Fruit fly (Drosophila melanogaster): Measurements from ENCODE around the gene CG34447.

Gene CG34447

dm6 chr2L:2413093-2413492, 6.7 kb downstream of the CG34447 start:
- TF ChIP-seq Ptx1 (GFP tag; IDR thresholded peaks at IDR 0.05) (0 out of 2 replicates have a peak, but pooled peaks have one; percentile 20), zen2 (GFP tag; IDR thresholded peaks at IDR 0.05; ENCODE audit: partially characterized antibody) (no peak), Dip3 (GFP tag; optimal IDR thresholded peaks at IDR 0.05) (no peak), CG6175 (GFP tag; IDR thresholded peaks at IDR 0.05) (no peak), z (GFP tag; IDR thresholded peaks at IDR 0.05) (no peak), CG17829 (tag; optimal IDR thresholded peaks at IDR 0.05) (no peak), CG6813 (GFP tag; optimal IDR thresholded peaks at IDR 0.05) (no peak), jumu (GFP tag; optimal IDR thresholded peaks at IDR 0.05) (no peak), TFAM (GFP tag; optimal IDR thresholded peaks at IDR 0.05) (no peak), CG15011 (GFP tag; optimal IDR thresholded peaks at IDR 0.05) (no peak), CG12071 (GFP tag; optimal IDR thresholded peaks at IDR 0.05) (no peak), prd (optimal IDR thresholded peaks at IDR 0.05) (no peak), prd (GFP tag; IDR thresholded peaks at IDR 0.05) (peak; percentile 33; the same call in 1 of the 3 replicates), Ets65A (GFP tag) (peak; percentile 87), Drgx (GFP tag; IDR thresholded peaks at IDR 0.05) (peak; percentile 76), CG1529 (GFP tag; optimal IDR thresholded peaks at IDR 0.05) (no peak), CG7357 (GFP tag; IDR thresholded peaks at IDR 0.05) (0 out of 3 replicates have a peak, but pooled peaks have one; percentile 11), CG32772 (GFP tag; IDR thresholded peaks at IDR 0.05) (no peak), Doc3 (GFP tag; IDR thresholded peaks at IDR 0.05; ENCODE audit: partially characterized antibody) (no peak), vvl (GFP tag; IDR thresholded peaks at IDR 0.05) (no peak), lola (GFP tag; optimal IDR thresholded peaks at IDR 0.05) (no peak), CG10462 (GFP tag; optimal IDR thresholded peaks at IDR 0.05) (no peak), CG4360 (GFP tag; IDR thresholded peaks at IDR 0.05) (no peak), CG4404 (GFP tag; IDR thresholded peaks at IDR 0.05) (no peak), tx (GFP tag; optimal IDR thresholded peaks at IDR 0.05) (no peak), CG7928 (GFP tag; optimal IDR thresholded peaks at IDR 0.05) (no peak), Xbp1 (GFP tag; optimal IDR thresholded peaks at IDR 0.05) (no peak), CG2116 (GFP tag; optimal IDR thresholded peaks at IDR 0.05) (no peak), Sox102F (GFP tag; optimal IDR thresholded peaks at IDR 0.05) (peak; percentile 11), CG10366 (GFP tag; IDR thresholded peaks at IDR 0.05) (peak; percentile 23; the same call in 1 of the 2 replicates), oc (tag; optimal IDR thresholded peaks at IDR 0.05) (no peak), CG31441 (GFP tag; IDR thresholded peaks at IDR 0.05) (no peak), zf30C (GFP tag; optimal IDR thresholded peaks at IDR 0.05) (no peak), HLH3B (GFP tag; IDR thresholded peaks at IDR 0.05) (no peak), Nf-YA (GFP tag; IDR thresholded peaks at IDR 0.05) (no peak), sisA (GFP tag; IDR thresholded peaks at IDR 0.05) (0 out of 2 replicates have a peak, but pooled peaks have one; percentile 26), CG4854 (GFP tag; optimal IDR thresholded peaks at IDR 0.05) (no peak), stc (GFP tag; IDR thresholded peaks at IDR 0.05) (no peak), pan (optimal IDR thresholded peaks at IDR 0.05) (no peak), pan (GFP tag; optimal IDR thresholded peaks at IDR 0.05 in 1 of 2, IDR thresholded peaks at IDR 0.05 in 1 of 2) (peak in 1 of 2 experiments; percentile 36), Myb (GFP tag; optimal IDR thresholded peaks at IDR 0.05) (no peak), gt (GFP tag; IDR thresholded peaks at IDR 0.05) (no peak), CG6689 (GFP tag; IDR thresholded peaks at IDR 0.05) (peak; percentile 27; the same call in 1 of the 2 replicates), Gsc (GFP tag; IDR thresholded peaks at IDR 0.05) (no peak), kni (GFP tag; optimal IDR thresholded peaks at IDR 0.05) (peak; percentile 14), luna (GFP tag; optimal IDR thresholded peaks at IDR 0.05) (no peak), CG17359 (tag; optimal IDR thresholded peaks at IDR 0.05) (peak; percentile 20), row (GFP tag; IDR thresholded peaks at IDR 0.05) (peak; percentile 33; the same call in 1 of the 3 replicates), CG14860 (GFP tag; IDR thresholded peaks at IDR 0.05; ENCODE audit: partially characterized antibody) (no peak), fd64A (GFP tag; optimal IDR thresholded peaks at IDR 0.05) (no peak), ttk (GFP tag; IDR thresholded peaks at IDR 0.05) (no peak), unpg (GFP tag; optimal IDR thresholded peaks at IDR 0.05) (no peak)

Measured in whole organism, embryonic.